Worm (Caenorhabditis elegans) whole organism, L4/young adult: ENCODE data around the gene C03C10.2.

Experiments used
- W03F9.2 ChIP-seq: fragments of 150-350 bp; optimal IDR thresholded peaks from 2 replicates; lab custom pipeline; 2014; ENCODE audit warnings: missing biosample characterization, missing genetic modification characterization
- dao-5 ChIP-seq: sonication (generic microtip); optimal IDR thresholded peaks from 2 replicates; lab custom pipeline; 2016; ENCODE audit warnings: missing genotype, missing genetic modification characterization, moderate library complexity, missing compliant biosample characterization
- him-1 ChIP-seq: sonication (generic microtip); optimal IDR thresholded peaks from 2 replicates; lab custom pipeline; 2016; ENCODE audit warnings: missing genotype, missing genetic modification reagents, missing genetic modification characterization, missing compliant biosample characterization

DNA sequence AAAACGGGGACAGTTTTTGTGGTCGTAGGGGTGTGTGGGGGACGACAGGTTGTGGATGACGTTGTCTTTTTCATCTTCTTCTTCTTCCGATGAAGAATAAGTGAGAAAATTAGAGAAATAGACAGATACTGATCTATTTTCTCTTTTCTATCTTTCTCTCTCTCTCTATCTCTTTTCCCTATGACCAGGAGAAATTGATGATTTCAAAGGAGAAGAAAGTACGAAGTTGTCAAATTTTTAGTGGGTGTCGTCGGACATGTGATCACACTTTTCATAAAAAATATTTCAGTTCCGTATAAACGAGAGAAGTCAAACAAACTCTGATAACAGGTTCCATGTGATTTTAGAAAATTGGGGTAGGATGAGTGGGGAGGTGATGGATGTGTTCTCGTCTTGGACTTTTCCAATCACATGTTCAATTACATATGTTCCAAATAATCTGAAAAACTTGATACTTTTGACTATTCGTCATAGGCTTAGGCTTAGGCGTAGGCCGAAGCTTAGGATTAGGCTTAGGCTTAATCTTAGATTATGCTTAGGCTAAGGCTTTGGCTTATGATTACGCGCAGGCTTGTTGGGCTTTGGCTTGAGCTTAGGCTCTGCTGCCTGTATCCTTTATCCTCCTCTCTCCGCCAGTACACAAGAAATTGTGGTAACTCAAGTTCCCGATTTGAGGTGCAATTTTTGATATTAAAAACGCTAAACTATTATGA lies 9.2 kb downstream of the C03C10.2 start:
- TF ChIP-seq W03F9.2 (no peak), him-1 (tag; lab: Kevin White, UChicago) (no peak), dao-5 (tag; lab: Kevin White, UChicago) (no peak)
